Fruit fly (Drosophila melanogaster) whole organism: ENCODE measurements around the gene RunxB.

Experiments
- CG8478 ChIP-seq: fragments of >200 bp; optimal IDR thresholded peaks from 2 replicates; lab custom pipeline; 2018; ENCODE audit warnings: inconsistent platforms
- Dll ChIP-seq: fragments of >200 bp; optimal IDR thresholded peaks from 2 replicates; lab custom pipeline; 2017
- psq ChIP-seq: fragments of >200 bp; optimal IDR thresholded peaks from 2 replicates; lab custom pipeline; 2017

DNA sequence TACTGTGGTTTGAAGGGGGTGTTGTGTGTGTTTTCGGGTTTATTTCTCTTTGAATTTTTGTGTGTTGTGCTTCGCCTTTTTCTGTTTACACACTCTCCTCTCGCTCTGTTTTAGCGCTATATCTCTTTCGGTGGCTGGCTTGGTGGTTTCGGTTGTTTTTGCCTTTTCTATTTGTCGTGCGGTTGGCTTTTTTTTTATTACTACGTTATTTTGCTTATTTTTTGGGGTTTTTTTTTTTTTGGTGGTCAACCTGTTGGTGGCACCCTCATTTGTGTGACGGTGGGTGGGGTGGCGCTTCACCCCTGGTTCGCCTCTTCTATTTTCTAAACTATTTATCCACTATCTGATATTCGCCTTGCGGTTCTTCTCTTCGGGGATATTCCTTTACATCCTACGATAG, 47.4 kb upstream of the RunxB start:
- TF ChIP-seq CG8478 (lab: Kevin White, UChicago) (no peak), Dll (lab: Kevin White, UChicago) (no peak), psq (lab: Kevin White, UChicago) (no peak)
